Worm (Caenorhabditis elegans) whole organism, L3 larva: ENCODE data around the gene F14E5.8.

Experiments
- ZK546.5 ChIP-seq: sonication (generic microtip); optimal IDR thresholded peaks from 2 replicates; lab custom pipeline; 2017; ENCODE audit warnings: missing biosample characterization, missing genetic modification characterization
- ceh-16 ChIP-seq: sonication (generic microtip); optimal IDR thresholded peaks from 2 replicates; lab custom pipeline; 2017; ENCODE audit warnings: missing biosample characterization, missing genetic modification characterization
- ceh-9 ChIP-seq: sonication (generic microtip); optimal IDR thresholded peaks from 2 replicates; lab custom pipeline; 2018; ENCODE audit warnings: missing biosample characterization, missing genetic modification characterization
- daf-12 ChIP-seq: fragments of 150-350 bp; optimal IDR thresholded peaks from 2 replicates; lab custom pipeline; 2014; ENCODE audit warnings: missing biosample characterization, missing genetic modification reagents, missing genetic modification characterization
- egl-5 ChIP-seq: fragments of 150-350 bp; optimal IDR thresholded peaks from 2 replicates; lab custom pipeline; 2017; ENCODE audit warnings: missing biosample characterization, missing genetic modification reagents, missing genetic modification characterization, inconsistent platforms
- elt-1 ChIP-seq: fragments of 150-350 bp; optimal IDR thresholded peaks from 2 replicates; lab custom pipeline; 2014; ENCODE audit warnings: missing biosample characterization, missing genetic modification characterization
- elt-2 ChIP-seq: sonication (generic microtip); optimal IDR thresholded peaks from 2 replicates; lab custom pipeline; 2016; ENCODE audit warnings: missing genetic modification reagents, mild to moderate bottlenecking, missing genetic modification characterization, missing compliant biosample characterization
- elt-3 ChIP-seq, 3 experiments: fragments of 150-350 bp in 1 of 3; sonication (generic microtip) in 2 of 3; optimal IDR thresholded peaks; 2 replicates in 2 of 3; 4 replicates in 1 of 3; lab custom pipeline; 2014 to 2017; ENCODE audit warnings: missing biosample characterization in 3 of 3, missing genetic modification characterization in 3 of 3
- eor-1 ChIP-seq, 2 experiments: fragments of 150-350 bp; optimal IDR thresholded peaks; 2 replicates each; lab custom pipeline; 2014 to 2018; ENCODE audit warnings: missing biosample characterization in 2 of 2, missing genetic modification characterization in 2 of 2
- fkh-10 ChIP-seq: sonication (generic microtip); optimal IDR thresholded peaks from 2 replicates; lab custom pipeline; 2017; ENCODE audit warnings: missing biosample characterization, missing genetic modification reagents, missing genetic modification characterization
- lin-15B ChIP-seq: fragments of 150-350 bp; optimal IDR thresholded peaks from 2 replicates; lab custom pipeline; 2014; ENCODE audit warnings: missing biosample characterization, missing genetic modification characterization
- mdl-1 ChIP-seq: fragments of 150-350 bp; optimal IDR thresholded peaks from 2 replicates; lab custom pipeline; 2014; ENCODE audit warnings: missing biosample characterization, missing genetic modification characterization
- mml-1 ChIP-seq: fragments of 150-350 bp; sonication (generic microtip); optimal IDR thresholded peaks from 3 replicates; lab custom pipeline; 2014; ENCODE audit warnings: missing biosample characterization, missing genetic modification characterization
- nfya-1 ChIP-seq: sonication (generic microtip); optimal IDR thresholded peaks from 2 replicates; lab custom pipeline; 2017; ENCODE audit warnings: missing genetic modification characterization, mild to moderate bottlenecking, missing compliant biosample characterization, antibody characterized with exemption, moderate library complexity; ENCODE audit not compliant: insufficient read depth
- nhr-12 ChIP-seq: fragments of 150-350 bp; optimal IDR thresholded peaks from 2 replicates; lab custom pipeline; 2014; ENCODE audit warnings: missing biosample characterization, missing genetic modification characterization
- nhr-23 ChIP-seq: fragments of 150-350 bp; optimal IDR thresholded peaks from 2 replicates; lab custom pipeline; 2014; ENCODE audit warnings: missing biosample characterization, missing genetic modification reagents, missing genetic modification characterization
- nhr-25 ChIP-seq: sonication (generic microtip); optimal IDR thresholded peaks from 2 replicates; lab custom pipeline; 2017; ENCODE audit warnings: missing biosample characterization, missing genetic modification characterization
- nhr-28 ChIP-seq: fragments of 150-350 bp; optimal IDR thresholded peaks from 2 replicates; lab custom pipeline; 2014; ENCODE audit warnings: missing biosample characterization, missing genetic modification characterization
- nhr-43 ChIP-seq: sonication (generic microtip); optimal IDR thresholded peaks from 2 replicates; lab custom pipeline; 2016; ENCODE audit warnings: mild to moderate bottlenecking, missing genetic modification characterization, missing compliant biosample characterization; ENCODE audit not compliant: poor library complexity, severe bottlenecking
- nhr-77 ChIP-seq: fragments of 150-350 bp; optimal IDR thresholded peaks from 2 replicates; lab custom pipeline; 2014; ENCODE audit warnings: missing biosample characterization, missing genetic modification characterization
- pha-4 ChIP-seq: fragments of 150-350 bp; optimal IDR thresholded peaks from 2 replicates; lab custom pipeline; 2014; ENCODE audit warnings: missing biosample characterization, missing genetic modification reagents, missing genetic modification characterization
- pqm-1 ChIP-seq: fragments of 150-350 bp; optimal IDR thresholded peaks from 2 replicates; lab custom pipeline; 2017; ENCODE audit warnings: missing biosample characterization, missing genetic modification characterization, inconsistent platforms
- sea-2 ChIP-seq: fragments of 150-350 bp; sonication (generic microtip); optimal IDR thresholded peaks from 4 replicates; lab custom pipeline; 2014; ENCODE audit warnings: missing biosample characterization, missing genetic modification reagents, missing genetic modification characterization
- skn-1 ChIP-seq: fragments of 150-350 bp; optimal IDR thresholded peaks from 2 replicates; lab custom pipeline; 2014; ENCODE audit warnings: missing biosample characterization, missing genetic modification characterization
- snpc-4 ChIP-seq: fragments of 150-350 bp; optimal IDR thresholded peaks from 2 replicates; lab custom pipeline; 2014; ENCODE audit warnings: missing biosample characterization, missing genetic modification characterization
- tbx-2 ChIP-seq: sonication (generic microtip); optimal IDR thresholded peaks from 2 replicates; lab custom pipeline; 2016; ENCODE audit warnings: mild to moderate bottlenecking, missing genetic modification characterization, missing compliant biosample characterization
- unc-62 ChIP-seq: fragments of 150-350 bp; sonication (generic microtip); optimal IDR thresholded peaks from 4 replicates; lab custom pipeline; 2014; ENCODE audit warnings: missing biosample characterization, missing genetic modification reagents, missing genetic modification characterization
- zag-1 ChIP-seq: fragments of 150-350 bp; optimal IDR thresholded peaks from 2 replicates; lab custom pipeline; 2014; ENCODE audit warnings: missing biosample characterization, missing genetic modification characterization
- ztf-11 ChIP-seq: fragments of 150-350 bp; optimal IDR thresholded peaks from 2 replicates; lab custom pipeline; 2014; ENCODE audit warnings: missing biosample characterization, missing genetic modification characterization
- ztf-4 ChIP-seq: fragments of 150-350 bp; optimal IDR thresholded peaks from 2 replicates; lab custom pipeline; 2014; ENCODE audit warnings: missing biosample characterization, missing genetic modification characterization

The F14E5.8 gene

DNA sequence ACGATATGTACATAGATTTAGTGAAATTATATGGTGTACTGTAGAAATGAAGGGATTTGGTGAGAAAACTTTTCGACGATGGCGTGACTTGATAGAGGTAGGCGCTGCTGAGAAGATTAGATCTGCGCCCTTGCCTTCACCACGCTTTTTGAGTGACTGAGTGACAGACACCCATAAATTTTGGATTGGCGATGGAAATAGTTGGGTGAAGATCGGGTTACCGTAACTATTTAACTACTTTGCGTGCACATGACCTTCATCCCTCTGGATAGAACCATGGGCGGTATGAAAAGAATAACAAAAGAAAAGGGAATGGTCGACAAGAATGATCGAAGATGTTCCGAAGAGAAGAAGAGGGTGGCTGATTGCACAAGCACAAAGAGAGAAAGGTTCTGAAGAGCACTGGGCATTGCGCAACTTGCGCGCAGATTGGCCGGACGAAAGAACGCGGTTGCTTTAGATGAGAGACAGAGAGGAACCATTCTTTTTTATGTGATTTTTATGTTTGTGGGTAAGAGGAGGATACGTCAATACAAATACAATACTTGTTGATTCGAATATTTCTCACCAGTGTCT, 4.3 kb upstream of the F14E5.8 start:
- no peak for TF ChIP-seq snpc-4 (tag; lab: Kevin White, UChicago)
- TF ChIP-seq elt-2 (tag; lab: Kevin White, UChicago): no peak
- no peak for TF ChIP-seq nhr-43
- no peak for TF ChIP-seq tbx-2
- no peak for TF ChIP-seq elt-3 (tag; optimal IDR thresholded peaks at IDR 0.05; lab: Kevin White, UChicago)
- TF ChIP-seq nhr-28 (tag; lab: Kevin White, UChicago): no peak
- no peak for TF ChIP-seq pqm-1 (tag; lab: Kevin White, UChicago)
- TF ChIP-seq elt-1 (tag; lab: Kevin White, UChicago): peak; percentile 48
- peak; percentile 12 for TF ChIP-seq nhr-25 (tag; lab: Kevin White, UChicago)

DNA sequence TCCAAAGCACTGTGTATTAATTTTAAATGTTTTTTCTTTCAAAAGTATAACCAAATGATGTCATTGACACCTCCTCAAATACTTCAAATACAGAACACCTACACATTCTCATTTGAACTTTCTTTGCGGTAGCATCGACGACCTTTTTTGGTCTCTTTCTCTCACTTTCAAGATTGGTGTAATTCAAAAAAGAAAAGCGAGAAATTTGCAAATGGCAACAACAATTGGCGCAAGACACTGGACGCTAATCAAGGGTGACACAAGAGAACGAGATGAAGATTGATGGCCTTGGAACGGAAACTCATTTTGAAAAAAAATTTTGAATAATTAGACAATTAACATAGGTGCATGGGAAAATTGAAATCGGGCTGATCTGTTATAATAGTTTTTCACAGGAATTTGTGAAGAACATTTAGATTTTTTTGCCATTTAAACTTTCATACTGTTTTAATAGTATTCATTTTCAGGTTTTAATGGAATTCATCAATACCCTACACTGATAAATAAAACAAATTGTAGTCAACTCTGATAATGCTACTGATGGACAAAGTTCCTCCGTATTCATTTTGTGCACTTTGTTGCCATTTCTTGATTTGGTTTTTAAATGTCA, 2.7 kb upstream of the F14E5.8 start, which contains the start of gene fdgt-2:
fdgt-2 (plus strand) TSS at position 560 of the 610 bp plus-strand sequence.
- TF ChIP-seq elt-2 (tag; lab: Kevin White, UChicago) (peak; percentile 36), tbx-2 (no peak), daf-12 (tag; lab: Kevin White, UChicago) (no peak), nhr-25 (tag; lab: Kevin White, UChicago) (peak; percentile 73), pqm-1 (tag; lab: Kevin White, UChicago) (peak; percentile 7)
- TF ChIP-seq, all 47 proteins: peak for 3

DNA sequence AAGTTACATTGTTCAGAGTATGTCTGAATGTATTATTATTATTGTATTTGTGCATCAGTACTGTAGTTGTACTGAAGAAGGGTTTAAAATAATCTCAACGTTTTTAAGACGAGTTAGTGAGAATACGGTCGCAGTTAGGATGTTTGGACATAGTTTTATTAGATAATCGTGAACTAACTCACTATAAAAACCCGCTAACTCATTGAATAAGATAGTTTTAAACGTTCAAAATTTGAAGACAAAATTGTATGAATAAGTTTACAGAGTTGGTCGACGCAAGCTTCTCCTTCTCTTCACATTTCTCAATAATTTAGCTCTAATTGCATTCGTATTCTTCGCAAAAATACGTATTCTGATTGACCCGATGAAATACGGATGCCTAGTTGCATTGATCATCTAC, 883 bp upstream of the F14E5.8 start:
- TF ChIP-seq mml-1 (tag; lab: Kevin White, UChicago) (no peak), eor-1 (tag; optimal IDR thresholded peaks at IDR 0.05; lab: Kevin White, UChicago) (no peak), zag-1 (tag; lab: Kevin White, UChicago) (no peak), nhr-28 (tag; lab: Kevin White, UChicago) (no peak), elt-1 (tag; lab: Kevin White, UChicago) (peak; percentile 89), elt-3 (tag; optimal IDR thresholded peaks at IDR 0.05; lab: Kevin White, UChicago) (no peak), ztf-11 (tag; lab: Kevin White, UChicago) (no peak), ztf-4 (tag; lab: Kevin White, UChicago) (peak; percentile 76), nhr-77 (tag; lab: Kevin White, UChicago) (no peak), unc-62 (GFP tag; lab: Kevin White, UChicago) (no peak), skn-1 (tag; lab: Kevin White, UChicago) (no peak)

DNA sequence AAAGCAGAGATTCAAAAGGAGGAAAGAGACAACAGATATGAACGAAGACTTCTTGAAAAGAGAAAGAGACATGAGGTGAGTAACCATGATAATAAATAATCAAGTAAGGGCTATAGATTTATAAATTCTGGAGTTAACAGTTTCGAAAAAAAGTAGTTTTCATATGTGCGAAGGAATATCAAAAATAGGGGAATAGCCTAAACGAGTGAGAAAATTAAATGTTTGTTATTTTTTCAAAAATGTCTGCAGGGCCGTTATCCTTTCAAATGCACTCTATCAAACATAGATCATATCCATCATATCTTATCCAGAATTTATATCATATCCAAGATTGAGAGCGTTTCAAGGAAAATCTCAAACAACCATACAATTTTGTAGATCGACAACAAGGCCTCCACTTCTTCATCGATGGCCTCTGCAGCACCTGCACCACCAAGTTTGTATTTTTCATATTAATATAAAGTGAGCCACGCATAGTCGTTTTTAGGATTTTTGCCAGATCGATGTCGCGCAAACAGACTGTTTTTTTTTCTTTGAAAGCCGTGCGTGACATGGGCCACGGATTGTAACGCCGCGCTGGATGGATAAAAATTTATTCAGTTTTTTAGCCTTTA, 984 bp downstream of the F14E5.8 start:
- TF ChIP-seq elt-1 (tag; lab: Kevin White, UChicago) (peak; percentile 89), fkh-10 (no peak), ZK546.5 (tag; lab: Kevin White, UChicago) (no peak), ztf-4 (tag; lab: Kevin White, UChicago) (peak; percentile 43), mdl-1 (tag; lab: Kevin White, UChicago) (no peak)

ce11 chrII:8428758-8428946, 8.8 kb downstream of the F14E5.8 start, which contains the start of gene F14E5.2:
Gene F14E5.2, minus strand, starts transcription at chrII:8428858.
- no peak for TF ChIP-seq nhr-23 (tag; lab: Kevin White, UChicago)
- TF ChIP-seq mml-1 (tag; lab: Kevin White, UChicago): no peak
- TF ChIP-seq nhr-28 (tag; lab: Kevin White, UChicago): no peak
- TF ChIP-seq nfya-1 (tag; lab: Kevin White, UChicago): no peak
- no peak for TF ChIP-seq nhr-77 (tag; lab: Kevin White, UChicago)
- no peak for TF ChIP-seq ceh-9 (tag; lab: Kevin White, UChicago)
- TF ChIP-seq fkh-10: no peak
- TF ChIP-seq ceh-16 (tag; lab: Kevin White, UChicago): no peak
- TF ChIP-seq lin-15B (tag; lab: Kevin White, UChicago): no peak
- no peak for TF ChIP-seq sea-2 (GFP tag; lab: Kevin White, UChicago)
- TF ChIP-seq ZK546.5 (tag; lab: Kevin White, UChicago): no peak
- no peak for TF ChIP-seq pqm-1 (tag; lab: Kevin White, UChicago)
- TF ChIP-seq nhr-43: no peak
- no peak for TF ChIP-seq zag-1 (tag; lab: Kevin White, UChicago)
- TF ChIP-seq pha-4 (tag; lab: Kevin White, UChicago): no peak
- no peak for TF ChIP-seq elt-2 (tag; lab: Kevin White, UChicago)
- TF ChIP-seq egl-5 (tag; lab: Kevin White, UChicago): no peak
- no peak for TF ChIP-seq nhr-12
- TF ChIP-seq, all 47 proteins: peak for 0
